Worm (Caenorhabditis elegans): ENCODE results near the gene Y45F10D.7.

DNA sequence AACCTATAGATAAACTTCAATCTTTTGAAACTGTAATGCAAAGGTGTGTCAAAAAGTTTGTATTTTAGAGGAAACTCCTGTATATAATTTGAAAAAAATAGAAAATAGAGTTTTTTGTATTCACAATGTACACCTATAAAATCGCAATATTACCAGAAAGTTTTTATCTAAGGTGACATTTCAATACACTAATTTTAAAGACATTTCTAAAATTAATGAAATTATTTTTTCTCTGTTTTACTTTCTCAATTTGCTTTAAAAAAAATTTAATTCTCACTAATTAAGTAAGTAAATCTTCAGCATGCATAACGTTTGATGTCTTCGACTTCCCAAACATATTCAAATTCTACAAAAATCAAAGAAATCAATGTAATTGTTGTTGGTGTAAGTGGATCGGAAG, 38.9 kb downstream of the Y45F10D.7 start, which contains the start of gene rga-5:
- TF ChIP-seq nhr-25 (tag; optimal IDR thresholded peaks at IDR 0.05) (no peak), egl-27 (tag; optimal IDR thresholded peaks at IDR 0.05) (no peak), lin-13 (GFP tag; optimal IDR thresholded peaks at IDR 0.05) (no peak), snpc-4 (tag; optimal IDR thresholded peaks at IDR 0.05) (no peak), fos-1 (tag; optimal IDR thresholded peaks at IDR 0.05) (no peak), C34F6.9 (tag; optimal IDR thresholded peaks at IDR 0.05) (no peak), ama-1 (optimal IDR thresholded peaks at IDR 0.05) (no peak)
